Worm (Caenorhabditis elegans) whole organism, mixed stage, embryonic: ENCODE measurements around the gene Y105C5A.9.
"Not testable (repeated sequence)": the region's sequence is repeated elsewhere in the genome, so short reads cannot be mapped to it uniquely, and the experiment has no call there.

Experiments
- bed-3 ChIP-seq: fragments of 200-800 bp; sonication (Bioruptor generic); optimal IDR thresholded peaks from 3 replicates; lab custom pipeline; 2018; ENCODE audit warnings: mild to moderate bottlenecking, missing genetic modification characterization, moderate library complexity, missing compliant biosample characterization
- blmp-1 ChIP-seq: fragments of 150-350 bp; optimal IDR thresholded peaks from 2 replicates; lab custom pipeline; 2014; ENCODE audit warnings: missing biosample characterization, missing genetic modification characterization
- ceh-43 ChIP-seq: fragments of 200-800 bp; sonication (Bioruptor generic); optimal IDR thresholded peaks from 2 replicates; lab custom pipeline; 2018; ENCODE audit warnings: mild to moderate bottlenecking, missing genetic modification characterization, moderate library complexity, missing compliant biosample characterization
- ces-1 ChIP-seq: fragments of 150-350 bp; optimal IDR thresholded peaks from 2 replicates; lab custom pipeline; 2014; ENCODE audit warnings: missing biosample characterization, missing genetic modification reagents, missing genetic modification characterization
- elt-3 ChIP-seq: fragments of 150-350 bp; optimal IDR thresholded peaks from 2 replicates; lab custom pipeline; 2014; ENCODE audit warnings: missing biosample characterization, missing genetic modification characterization
- lin-13 ChIP-seq: fragments of 150-350 bp; optimal IDR thresholded peaks from 2 replicates; lab custom pipeline; 2014; ENCODE audit warnings: missing biosample characterization, missing genetic modification characterization
- lin-32 ChIP-seq: fragments of 200-800 bp; sonication (Bioruptor generic); optimal IDR thresholded peaks from 2 replicates; lab custom pipeline; 2018; ENCODE audit warnings: mild to moderate bottlenecking, missing genetic modification characterization, missing compliant biosample characterization
- lsy-2 ChIP-seq: fragments of 150-350 bp; optimal IDR thresholded peaks from 2 replicates; lab custom pipeline; 2014; ENCODE audit warnings: missing biosample characterization, missing genetic modification characterization
- mab-5 ChIP-seq: fragments of 150-350 bp; optimal IDR thresholded peaks from 2 replicates; lab custom pipeline; 2014; ENCODE audit warnings: missing biosample characterization, missing genetic modification characterization
- mls-2 ChIP-seq: sonication (generic microtip); optimal IDR thresholded peaks from 2 replicates; lab custom pipeline; 2016; ENCODE audit warnings: mild to moderate bottlenecking, missing genetic modification characterization, moderate library complexity, missing compliant biosample characterization
- nhr-237 ChIP-seq: fragments of 150-350 bp; optimal IDR thresholded peaks from 2 replicates; lab custom pipeline; 2014; ENCODE audit warnings: missing biosample characterization, missing genetic modification characterization
- nhr-28 ChIP-seq: fragments of 150-350 bp; optimal IDR thresholded peaks from 2 replicates; lab custom pipeline; 2014; ENCODE audit warnings: missing biosample characterization, missing genetic modification characterization
- pha-4 ChIP-seq: fragments of 150-350 bp; optimal IDR thresholded peaks from 2 replicates; lab custom pipeline; 2018; ENCODE audit warnings: missing biosample characterization, missing genetic modification reagents, missing genetic modification characterization
- unc-39 ChIP-seq: fragments of 150-350 bp; optimal IDR thresholded peaks from 2 replicates; lab custom pipeline; 2014; ENCODE audit warnings: missing biosample characterization, missing genetic modification characterization
- unc-62 ChIP-seq: fragments of 150-350 bp; optimal IDR thresholded peaks from 2 replicates; lab custom pipeline; 2014; ENCODE audit warnings: missing biosample characterization, missing genetic modification reagents, missing genetic modification characterization
- ztf-11 ChIP-seq: fragments of 150-350 bp; optimal IDR thresholded peaks from 2 replicates; lab custom pipeline; 2014; ENCODE audit warnings: missing biosample characterization, missing genetic modification characterization

Gene Y105C5A.9

DNA sequence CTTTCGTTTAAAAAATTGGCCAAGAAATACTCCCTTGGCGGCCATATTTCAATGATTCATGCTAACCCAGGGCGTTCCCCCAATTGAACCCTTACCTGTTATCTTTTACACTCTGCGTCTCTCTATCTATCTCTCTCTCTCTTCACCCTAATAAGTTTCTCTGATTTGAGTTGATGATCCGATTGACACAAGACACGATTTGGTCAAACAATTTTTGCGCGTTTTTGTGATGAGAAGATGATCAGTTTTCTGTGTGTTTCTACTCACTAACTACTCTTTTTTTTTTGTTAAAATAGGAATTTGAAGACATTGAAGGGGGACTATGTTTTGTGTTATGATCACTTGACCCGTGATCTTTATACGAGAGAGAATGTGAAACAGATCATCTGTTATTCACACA, 41.7 kb downstream of the Y105C5A.9 start:
- TF ChIP-seq unc-62 (GFP tag; lab: Kevin White, UChicago), result no peak
- no peak for TF ChIP-seq lsy-2 (tag; lab: Kevin White, UChicago)
- no peak for TF ChIP-seq bed-3 (GFP tag; lab: Kevin White, UChicago)
- no peak for TF ChIP-seq pha-4 (tag; lab: Kevin White, UChicago)
- TF ChIP-seq blmp-1, result no peak
- TF ChIP-seq ztf-11 (tag; lab: Kevin White, UChicago), result no peak
- TF ChIP-seq mls-2 (tag; lab: Kevin White, UChicago), result no peak
- no peak for TF ChIP-seq unc-39 (tag; lab: Kevin White, UChicago)
- no peak for TF ChIP-seq lin-13
- no peak for TF ChIP-seq nhr-28 (tag; lab: Kevin White, UChicago)
- no peak for TF ChIP-seq mab-5
- TF ChIP-seq elt-3 (tag; lab: Kevin White, UChicago), result no peak
- TF ChIP-seq lin-32, result no peak
- TF ChIP-seq, all 35 proteins: peak for 0

DNA sequence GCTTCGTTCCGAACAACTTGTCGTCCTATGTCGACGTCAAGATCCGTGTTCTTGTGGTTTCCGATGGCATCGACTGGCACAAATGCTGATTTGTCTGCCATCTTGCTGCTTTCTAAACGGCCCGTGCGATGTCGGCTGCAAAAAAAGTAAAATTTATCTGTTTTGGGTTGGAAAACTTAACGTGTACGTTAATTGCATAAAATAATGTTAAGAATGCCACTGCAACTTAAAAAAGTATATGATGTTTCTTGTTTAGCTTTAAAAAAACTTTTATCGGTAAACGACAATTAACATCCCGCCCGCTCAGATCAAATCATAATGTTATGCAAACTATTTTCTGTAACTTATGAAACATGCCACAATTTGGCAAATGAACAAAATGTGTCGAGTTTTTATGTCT, 50.1 kb downstream of the Y105C5A.9 start, which contains the start of gene Y105C5A.26:
Gene Y105C5A.26 (minus strand): TSS at position 101 of the 400 bp plus-strand sequence.
- TF ChIP-seq nhr-237; ceh-43 (GFP tag; lab: Kevin White, UChicago); ces-1 (GFP tag; lab: Kevin White, UChicago): not testable (repeated sequence)
